Worm (Caenorhabditis elegans): ENCODE measurements around the gene rbm-26.

- TF ChIP-seq ztf-29 (GFP tag; IDR thresholded peaks at IDR 0.05): no peak
- TF ChIP-seq flt-1 (GFP tag; IDR thresholded peaks at IDR 0.05): no peak
- TF ChIP-seq ztf-23 (GFP tag; IDR thresholded peaks at IDR 0.05): no peak
- no peak for TF ChIP-seq tab-1 (GFP tag; IDR thresholded peaks at IDR 0.05)
- no peak for TF ChIP-seq klf-2 (GFP tag; conservative IDR thresholded peaks at IDR 0.05)
- no peak for TF ChIP-seq T22C8.4 (GFP tag; IDR thresholded peaks at IDR 0.05)
- no peak for TF ChIP-seq med-1 (GFP tag; optimal IDR thresholded peaks at IDR 0.05; ENCODE audit: insufficient read depth)
- TF ChIP-seq cog-1 (tag; optimal IDR thresholded peaks at IDR 0.05): no peak
Observed at ce11 chrIII:5705228-5705888, 6.0 kb upstream of the rbm-26 start, which contains the start of gene swp-1.
